Fruit fly (Drosophila melanogaster) whole organism, prepupa: ENCODE data around the gene sofe.

ENCODE experiments used
- CG6808 ChIP-seq: fragments of 200-800 bp; sonication (Bioruptor generic); optimal IDR thresholded peaks from 3 replicates; lab custom pipeline; 2017; ENCODE audit warnings: missing biosample characterization, missing genetic modification characterization, mild to moderate bottlenecking, moderate library complexity, missing genetic modification reagents
- topi ChIP-seq: fragments of 200-800 bp; sonication (Bioruptor generic); optimal IDR thresholded peaks from 3 replicates; lab custom pipeline; 2016; ENCODE audit warnings: missing biosample characterization, missing genetic modification characterization

DNA sequence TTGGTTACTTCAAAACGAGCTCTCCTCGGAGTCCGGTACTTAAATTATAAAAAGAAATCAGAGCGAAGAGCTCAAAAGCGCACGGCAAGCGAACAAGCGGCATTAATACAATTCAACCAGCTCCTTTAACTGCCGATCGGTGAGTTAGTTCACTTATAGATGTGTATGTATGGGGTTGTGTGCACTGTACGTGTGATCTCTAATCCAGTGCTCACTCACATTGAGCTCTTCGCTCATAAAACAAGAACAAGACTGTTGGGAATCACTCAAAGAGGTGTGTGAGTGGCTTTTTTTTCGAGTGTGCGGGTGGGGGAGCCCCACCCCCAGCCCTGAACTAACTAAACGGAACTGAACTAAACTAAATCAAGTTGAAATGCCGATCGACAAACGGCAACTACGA is 33.9 kb upstream of the sofe start, which contains the start of gene Ork1:
- no peak for TF ChIP-seq topi
- TF ChIP-seq CG6808 (GFP tag; lab: Kevin White, UChicago) = no peak
